Worm (Caenorhabditis elegans): ENCODE results near the gene K08D9.6.

The K08D9.6 gene

ce11 chrV:3234887-3235286, at the start of gene K08D9.6:
Gene K08D9.6 (minus strand): TSS chrV:3234987.
- TF ChIP-seq unc-62 (GFP tag; optimal IDR thresholded peaks at IDR 0.05), result no peak

ce11 chrV:3282957-3283356, 48.2 kb upstream of the K08D9.6 start, which contains the start of gene str-64:
Gene str-64 (plus strand): TSS chrV:3283257.
- TF ChIP-seq unc-62 (GFP tag; optimal IDR thresholded peaks at IDR 0.05), result no peak

ce11 chrV:3281523-3281922, 46.7 kb upstream of the K08D9.6 start, which contains the start of gene T28A11.25:
Gene T28A11.25 (plus strand): TSS chrV:3281823.
- no peak for TF ChIP-seq unc-62 (GFP tag; optimal IDR thresholded peaks at IDR 0.05)

- TF ChIP-seq unc-62 (GFP tag; optimal IDR thresholded peaks at IDR 0.05), result no peak
These were observed 45.2 kb upstream of the K08D9.6 start, which contains the start of gene T28A11.2 for ce11 chrV:3280009-3280408. Gene T28A11.2 (plus strand): TSS chrV:3280379.

ce11 chrV:3279138-3279537, 44.4 kb upstream of the K08D9.6 start:
- TF ChIP-seq unc-62 (GFP tag; optimal IDR thresholded peaks at IDR 0.05), result no peak

DNA sequence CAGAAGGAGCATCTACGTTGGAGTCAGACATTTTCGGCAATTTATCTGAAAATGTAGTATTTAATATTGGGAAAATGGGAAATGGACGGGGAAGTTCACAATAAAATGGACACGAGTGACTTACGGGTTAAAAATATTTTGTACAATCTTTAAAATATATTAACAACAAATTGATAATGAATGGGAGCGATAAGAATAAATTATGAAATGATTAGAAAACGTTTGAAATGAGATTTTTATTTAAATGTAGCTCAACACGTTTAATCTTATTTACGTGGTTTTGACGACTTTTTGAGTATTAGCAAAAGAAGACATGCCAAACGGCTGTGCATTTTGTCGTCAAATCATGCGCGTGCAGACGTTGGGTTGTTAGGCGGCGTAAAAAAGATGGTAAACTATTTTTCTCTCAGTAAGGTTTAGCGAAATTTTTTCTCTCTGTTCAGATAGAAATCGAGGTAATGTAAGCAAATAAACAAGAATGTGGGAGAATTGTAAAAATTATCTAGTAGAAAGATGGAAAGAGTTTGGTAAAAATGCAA, 43.4 kb upstream of the K08D9.6 start, which contains the start of gene fbxa-64:
TSS of gene fbxa-64 (minus strand) at position 51 of the 539 bp plus-strand sequence.
- no peak for TF ChIP-seq unc-62 (GFP tag; optimal IDR thresholded peaks at IDR 0.05)

DNA sequence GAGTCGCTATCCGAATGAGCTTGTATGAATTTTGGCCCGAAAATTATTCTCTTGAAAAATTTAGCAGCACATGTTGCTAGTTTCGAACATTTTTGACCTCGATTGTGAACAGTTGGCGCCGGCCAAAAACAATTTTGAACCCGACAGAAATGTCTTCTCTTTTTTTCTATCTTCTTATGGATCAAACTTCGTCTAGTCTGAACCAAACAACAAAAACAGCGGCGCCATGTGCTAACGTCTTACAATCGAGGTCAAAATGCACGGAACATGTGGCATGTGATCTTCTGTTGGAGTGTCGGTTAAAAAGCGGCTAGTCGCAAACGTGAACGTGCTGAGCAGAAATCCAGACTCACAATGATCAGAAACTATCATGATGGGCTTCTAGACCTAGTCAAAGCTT, 41.4 kb upstream of the K08D9.6 start:
- no peak for TF ChIP-seq unc-62 (GFP tag; optimal IDR thresholded peaks at IDR 0.05)

ce11 chrV:3275033-3275432, 40.2 kb upstream of the K08D9.6 start, which contains the start of gene T28A11.3:
Gene T28A11.3 (plus strand): TSS chrV:3275333.
- no peak for TF ChIP-seq unc-62 (GFP tag; optimal IDR thresholded peaks at IDR 0.05)

DNA sequence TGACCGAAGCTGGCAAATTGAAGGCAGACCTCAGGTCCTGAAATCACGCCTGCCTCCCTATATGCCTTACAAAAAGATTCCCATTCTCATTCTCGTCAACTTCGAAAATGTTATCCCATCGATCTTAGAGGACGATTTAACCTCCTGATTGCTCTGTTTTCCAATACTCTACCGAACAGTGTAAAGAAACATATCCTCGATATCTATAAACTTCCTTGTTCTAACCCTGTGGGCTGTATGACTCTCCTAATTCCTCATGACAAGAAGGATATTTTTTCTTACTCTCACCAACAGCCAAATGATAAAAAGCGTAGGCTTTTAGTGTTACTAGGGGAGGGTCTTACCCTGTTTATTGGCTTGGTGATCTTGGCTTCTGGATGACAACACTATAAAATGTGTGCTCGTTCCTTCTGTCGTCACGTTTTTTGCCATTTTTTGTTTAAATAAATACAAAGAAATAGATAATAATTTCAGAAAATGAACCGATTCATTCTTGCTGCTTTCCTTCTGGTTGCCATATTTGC, 38.9 kb upstream of the K08D9.6 start, which contains the start of gene T28A11.4:
TSS of gene T28A11.4 (plus strand) at position 474 of the 524 bp plus-strand sequence.
- no peak for TF ChIP-seq unc-62 (GFP tag; optimal IDR thresholded peaks at IDR 0.05)

- no peak for TF ChIP-seq unc-62 (GFP tag; optimal IDR thresholded peaks at IDR 0.05)
These were observed 38.4 kb upstream of the K08D9.6 start, which contains the start of gene T28A11.20 for ce11 chrV:3273156-3273555. Gene T28A11.20 (minus strand): TSS chrV:3273256.

ce11 chrV:3269407-3269806, 34.6 kb upstream of the K08D9.6 start, which contains the start of gene T28A11.19:
Gene T28A11.19 (minus strand): TSS chrV:3269514.
- TF ChIP-seq unc-62 (GFP tag; optimal IDR thresholded peaks at IDR 0.05), result no peak

- TF ChIP-seq unc-62 (GFP tag; optimal IDR thresholded peaks at IDR 0.05), result no peak
These were observed 33.2 kb upstream of the K08D9.6 start, which contains the start of gene T28A11.18 for ce11 chrV:3267950-3268349. Gene T28A11.18 (minus strand): TSS chrV:3268050.

ce11 chrV:3266189-3266588, 31.4 kb upstream of the K08D9.6 start, which contains the start of gene T28A11.17:
Gene T28A11.17 (minus strand): TSS chrV:3266289.
- no peak for TF ChIP-seq unc-62 (GFP tag; optimal IDR thresholded peaks at IDR 0.05)

DNA sequence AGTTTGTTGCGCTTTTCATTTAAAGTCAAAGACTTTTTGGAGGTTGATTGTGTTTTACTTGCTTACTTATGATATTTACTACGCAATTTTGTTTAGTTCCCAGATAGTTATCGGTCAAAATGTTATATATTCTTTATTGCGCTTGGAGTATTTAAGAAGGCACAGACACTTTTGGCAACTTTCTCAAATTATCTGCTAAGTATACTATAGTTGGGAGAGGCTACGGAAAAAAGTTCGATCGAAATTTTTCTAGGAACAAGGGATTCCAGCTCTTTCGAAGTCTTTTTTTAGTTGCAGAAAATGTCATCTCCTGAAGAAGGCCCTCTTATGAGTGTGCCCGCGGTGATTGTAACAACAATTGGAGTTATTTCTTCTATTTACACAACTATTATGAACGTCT, 25.3 kb upstream of the K08D9.6 start, which contains the start of gene srbc-5:
TSS of gene srbc-5 (plus strand) at position 301 of the 400 bp plus-strand sequence.
- TF ChIP-seq unc-62 (GFP tag; optimal IDR thresholded peaks at IDR 0.05), result no peak

- no peak for TF ChIP-seq unc-62 (GFP tag; optimal IDR thresholded peaks at IDR 0.05)
These were observed 24.4 kb upstream of the K08D9.6 start, which contains the start of gene T28A11.16 for ce11 chrV:3259168-3259622. Gene T28A11.16 (minus strand): TSS chrV:3259218.

DNA sequence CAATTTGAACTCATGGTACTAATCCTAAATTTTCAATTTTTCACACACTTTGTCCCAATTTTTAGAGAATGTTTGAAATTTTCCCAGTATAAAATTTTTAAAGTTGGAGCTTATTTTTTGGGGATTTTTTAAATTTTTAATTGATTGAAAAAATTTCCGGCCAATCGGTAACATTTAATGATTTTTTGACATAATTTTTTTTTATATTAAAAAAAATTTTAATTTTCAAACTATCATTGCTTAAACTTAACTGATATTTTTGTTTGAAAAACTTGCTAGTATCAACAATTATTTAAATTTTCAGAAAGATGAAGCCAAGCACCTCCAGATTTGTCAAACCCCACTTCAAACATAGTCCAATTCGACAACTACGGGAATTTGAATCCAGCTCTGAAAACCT, 22.5 kb upstream of the K08D9.6 start, which contains the start of gene T28A11.22:
TSS of gene T28A11.22 (plus strand) at position 301 of the 400 bp plus-strand sequence.
- no peak for TF ChIP-seq unc-62 (GFP tag; optimal IDR thresholded peaks at IDR 0.05)

DNA sequence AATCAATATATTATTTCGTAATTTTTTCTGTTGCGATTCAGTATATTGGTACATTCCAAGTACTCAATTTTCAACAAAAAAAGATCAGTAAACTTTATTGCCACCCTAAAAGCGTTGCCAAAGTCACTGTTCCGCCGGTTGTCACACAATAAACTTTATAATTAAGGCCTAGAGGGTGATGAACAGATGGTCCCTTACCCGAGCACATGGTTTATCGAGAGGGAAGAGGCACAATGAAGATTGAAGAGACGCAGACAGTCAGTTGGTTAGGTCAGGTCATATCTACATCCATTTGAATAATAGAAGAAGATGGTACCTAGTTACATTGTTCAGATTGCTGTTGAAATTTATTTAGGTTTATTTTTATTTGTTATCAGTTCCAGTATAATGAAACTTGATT, 22.0 kb upstream of the K08D9.6 start:
- no peak for TF ChIP-seq unc-62 (GFP tag; optimal IDR thresholded peaks at IDR 0.05)

All from whole organism, dauer.